Worm (Caenorhabditis elegans) whole organism, early embryonic: ENCODE data around the gene nhr-116.

ENCODE experiments used
- F13C5.2 ChIP-seq: sonication (generic microtip); optimal IDR thresholded peaks from 2 replicates; lab custom pipeline; 2017; ENCODE audit warnings: mild to moderate bottlenecking, missing genetic modification characterization, inconsistent platforms, missing compliant biosample characterization
- aly-1 ChIP-seq: sonication (generic microtip); optimal IDR thresholded peaks from 2 replicates; lab custom pipeline; 2016; ENCODE audit warnings: missing genetic modification characterization, missing compliant biosample characterization
- ama-1 ChIP-seq: fragments of 150-350 bp; optimal IDR thresholded peaks from 2 replicates; lab custom pipeline; 2014
- ceh-13 ChIP-seq: fragments of 200-800 bp; sonication (Bioruptor generic); optimal IDR thresholded peaks from 2 replicates; lab custom pipeline; 2018; ENCODE audit warnings: mild to moderate bottlenecking, missing genetic modification characterization, missing compliant biosample characterization
- ceh-36 ChIP-seq: sonication (generic microtip); optimal IDR thresholded peaks from 2 replicates; lab custom pipeline; 2016; ENCODE audit warnings: missing genetic modification characterization, inconsistent platforms, missing compliant biosample characterization
- ets-7 ChIP-seq: sonication (generic microtip); optimal IDR thresholded peaks from 2 replicates; lab custom pipeline; 2016; ENCODE audit warnings: missing genotype, missing genetic modification characterization, missing compliant biosample characterization
- flt-1 ChIP-seq: fragments of 200-800 bp; sonication (Bioruptor generic); IDR thresholded peaks from 2 replicates; pipeline ENCODE4 v1.3.6; 2022; ENCODE audit warnings: missing genetic modification characterization, missing compliant biosample characterization
- hmbx-1 ChIP-seq: sonication (generic microtip); optimal IDR thresholded peaks from 2 replicates; lab custom pipeline; 2016; ENCODE audit warnings: mild to moderate bottlenecking, missing genetic modification characterization, missing compliant biosample characterization
- hmg-4 ChIP-seq: fragments of 200-800 bp; sonication (Bioruptor generic); optimal IDR thresholded peaks from 2 replicates; lab custom pipeline; 2018; ENCODE audit warnings: mild to moderate bottlenecking, missing genetic modification characterization, missing compliant biosample characterization
- pes-1 ChIP-seq: fragments of 200-800 bp; sonication (Bioruptor generic); IDR thresholded peaks from 2 replicates; pipeline ENCODE4 v1.3.6; 2022; ENCODE audit warnings: missing genetic modification reagents, missing genetic modification characterization, missing compliant biosample characterization
- sea-1 ChIP-seq: fragments of 200-800 bp; sonication (Bioruptor generic); conservative IDR thresholded peaks from 2 replicates; pipeline ENCODE4 v1.3.6; 2022; ENCODE audit warnings: missing genetic modification characterization, missing compliant biosample characterization
- tbx-11 ChIP-seq: fragments of 200-800 bp; sonication (Bioruptor generic); IDR thresholded peaks from 2 replicates; pipeline ENCODE4 v1.3.6; 2022; ENCODE audit warnings: missing genetic modification characterization, missing compliant biosample characterization
- tbx-37 ChIP-seq: fragments of 200-800 bp; sonication (Bioruptor generic); conservative IDR thresholded peaks from 2 replicates; pipeline ENCODE4 v1.3.6; 2022; ENCODE audit warnings: missing genetic modification reagents, missing genetic modification characterization, missing compliant biosample characterization
- tra-4 ChIP-seq: sonication (generic microtip); optimal IDR thresholded peaks from 2 replicates; lab custom pipeline; 2017; ENCODE audit warnings: missing genetic modification characterization, missing compliant biosample characterization

DNA sequence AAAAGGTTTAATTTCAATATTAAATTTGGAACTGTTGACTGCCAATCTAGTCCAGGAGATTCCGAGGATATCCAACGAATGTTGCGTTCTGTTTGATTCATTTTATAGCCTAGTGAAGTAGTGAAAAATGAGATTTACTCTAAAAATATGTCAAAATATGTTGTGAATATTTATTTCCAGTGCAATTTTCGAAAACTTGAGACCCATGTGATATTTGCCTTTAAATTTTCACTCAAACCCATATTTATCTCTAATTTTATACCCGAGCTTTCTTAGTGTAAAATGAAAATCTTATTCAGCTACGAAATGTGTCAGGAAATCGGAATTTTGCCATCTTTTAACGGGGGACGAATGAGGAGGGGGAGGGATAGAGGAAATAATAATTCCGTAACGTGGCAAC is 2.2 kb upstream of the nhr-116 start, which contains the start of gene F09C6.16:
- no peak for TF ChIP-seq tbx-11 (GFP tag; lab: Robert Waterston, UW)
- TF ChIP-seq ama-1 (lab: Kevin White, UChicago) = no peak
- TF ChIP-seq ceh-36 = no peak
- TF ChIP-seq pes-1 (GFP tag; lab: Robert Waterston, UW) = no peak
- no peak for TF ChIP-seq sea-1 (GFP tag; lab: Robert Waterston, UW)
- no peak for TF ChIP-seq flt-1 (GFP tag; lab: Robert Waterston, UW)
- TF ChIP-seq tra-4 = no peak
- TF ChIP-seq ceh-13 (GFP tag; lab: Kevin White, UChicago) = no peak
- TF ChIP-seq tbx-37 (GFP tag; lab: Robert Waterston, UW) = no peak
- no peak for TF ChIP-seq hmg-4
- TF ChIP-seq F13C5.2 = no peak
- no peak for TF ChIP-seq ets-7 (tag; lab: Kevin White, UChicago)
- TF ChIP-seq hmbx-1 (tag; lab: Kevin White, UChicago) = no peak
- TF ChIP-seq aly-1 (tag; lab: Kevin White, UChicago) = no peak
